Worm (Caenorhabditis elegans) whole organism, early embryonic: ENCODE results near the gene F21D5.5.

Experiments used
- B0310.2 ChIP-seq: sonication (generic microtip); optimal IDR thresholded peaks from 2 replicates; lab custom pipeline; 2016; ENCODE audit warnings: mild to moderate bottlenecking, missing genetic modification characterization, missing compliant biosample characterization
- ama-1 ChIP-seq: fragments of 150-350 bp; optimal IDR thresholded peaks from 2 replicates; lab custom pipeline; 2014
- ceh-36 ChIP-seq: sonication (generic microtip); optimal IDR thresholded peaks from 2 replicates; lab custom pipeline; 2016; ENCODE audit warnings: missing genetic modification characterization, inconsistent platforms, missing compliant biosample characterization
- ets-7 ChIP-seq: sonication (generic microtip); optimal IDR thresholded peaks from 2 replicates; lab custom pipeline; 2016; ENCODE audit warnings: missing genotype, missing genetic modification characterization, missing compliant biosample characterization
- flt-1 ChIP-seq: fragments of 200-800 bp; sonication (Bioruptor generic); IDR thresholded peaks from 2 replicates; pipeline ENCODE4 v1.3.6; 2022; ENCODE audit warnings: missing genetic modification characterization, missing compliant biosample characterization
- hmbx-1 ChIP-seq: sonication (generic microtip); optimal IDR thresholded peaks from 2 replicates; lab custom pipeline; 2016; ENCODE audit warnings: mild to moderate bottlenecking, missing genetic modification characterization, missing compliant biosample characterization
- hnd-1 ChIP-seq: sonication (generic microtip); optimal IDR thresholded peaks from 2 replicates; lab custom pipeline; 2016; ENCODE audit warnings: missing genetic modification characterization, missing compliant biosample characterization
- sea-1 ChIP-seq: fragments of 200-800 bp; sonication (Bioruptor generic); conservative IDR thresholded peaks from 2 replicates; pipeline ENCODE4 v1.3.6; 2022; ENCODE audit warnings: missing genetic modification characterization, missing compliant biosample characterization
- tbx-37 ChIP-seq: fragments of 200-800 bp; sonication (Bioruptor generic); conservative IDR thresholded peaks from 2 replicates; pipeline ENCODE4 v1.3.6; 2022; ENCODE audit warnings: missing genetic modification reagents, missing genetic modification characterization, missing compliant biosample characterization
- tra-4 ChIP-seq: sonication (generic microtip); optimal IDR thresholded peaks from 2 replicates; lab custom pipeline; 2017; ENCODE audit warnings: missing genetic modification characterization, missing compliant biosample characterization

DNA sequence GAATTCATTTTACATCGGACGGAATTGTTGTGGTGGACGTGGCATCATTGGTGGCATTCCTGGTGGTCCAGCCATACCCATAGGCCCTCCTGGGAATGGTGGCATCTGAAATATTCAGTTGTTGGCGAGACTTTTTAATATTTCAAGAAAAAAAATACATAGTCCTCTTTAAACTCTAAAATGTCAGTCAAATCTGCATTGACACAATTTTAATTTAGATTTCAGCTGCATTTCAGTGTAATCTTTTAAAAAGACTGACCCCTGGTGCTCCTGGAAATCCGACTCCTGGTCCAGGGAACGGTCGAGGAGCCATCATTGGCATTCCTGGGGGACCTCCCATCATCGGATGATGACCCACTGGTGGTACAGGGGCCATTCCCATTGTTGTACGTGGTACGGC, 52.2 kb downstream of the F21D5.5 start:
- no peak for TF ChIP-seq ama-1 (lab: Kevin White, UChicago)
- TF ChIP-seq tbx-37 (GFP tag; lab: Robert Waterston, UW): no peak
- TF ChIP-seq ceh-36 (tag; lab: Kevin White, UChicago): no peak
- TF ChIP-seq sea-1: no peak
- TF ChIP-seq hnd-1 (tag; lab: Kevin White, UChicago): no peak
- TF ChIP-seq B0310.2 (tag; lab: Kevin White, UChicago): no peak
- no peak for TF ChIP-seq flt-1 (GFP tag; lab: Robert Waterston, UW)
- no peak for TF ChIP-seq tra-4 (tag; lab: Kevin White, UChicago)
- no peak for TF ChIP-seq hmbx-1 (tag; lab: Kevin White, UChicago)
- TF ChIP-seq ets-7: no peak
